Worm (Caenorhabditis elegans): ENCODE measurements around the gene cyp-33E2.

The cyp-33E2 gene

DNA sequence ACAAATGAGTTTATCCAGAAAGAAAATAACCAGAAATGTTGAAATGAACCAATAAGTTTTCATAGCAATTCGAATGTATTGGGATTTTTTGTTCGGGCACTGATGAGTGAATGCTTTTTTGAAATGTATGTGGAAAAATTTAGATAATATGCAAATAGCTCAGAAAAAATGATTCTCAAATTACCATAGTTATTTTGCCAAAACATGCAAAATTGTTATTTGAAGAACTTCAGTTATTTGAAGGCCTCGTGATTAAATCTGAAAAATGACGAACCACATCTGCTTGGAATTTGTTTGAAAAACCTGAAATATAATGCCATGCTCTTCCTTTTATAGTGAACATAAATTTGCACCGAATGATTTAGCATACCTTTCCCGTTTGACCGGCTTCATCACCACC is 46.0 kb downstream of the cyp-33E2 start, which contains the start of gene C49C8.6:
TSS of gene C49C8.6 (minus strand) at position 101 of the 400 bp plus-strand sequence.
- TF ChIP-seq nhr-12 (tag; optimal IDR thresholded peaks at IDR 0.05) (no peak), cnd-1 (tag; optimal IDR thresholded peaks at IDR 0.05) (no peak), flh-1 (GFP tag; optimal IDR thresholded peaks at IDR 0.05) (no peak), lin-13 (tag; optimal IDR thresholded peaks at IDR 0.05) (no peak), elt-3 (tag; optimal IDR thresholded peaks at IDR 0.05) (no peak), unc-62 (GFP tag; optimal IDR thresholded peaks at IDR 0.05) (no peak), zip-8 (tag; optimal IDR thresholded peaks at IDR 0.05) (no peak), nhr-237 (tag; optimal IDR thresholded peaks at IDR 0.05) (no peak), ztf-11 (tag; optimal IDR thresholded peaks at IDR 0.05) (no peak), snpc-4 (tag; optimal IDR thresholded peaks at IDR 0.05) (no peak), drap-1 (GFP tag; optimal IDR thresholded peaks at IDR 0.05) (no peak), ces-1 (GFP tag; optimal IDR thresholded peaks at IDR 0.05) (no peak), ceh-39 (tag; optimal IDR thresholded peaks at IDR 0.05) (no peak), blmp-1 (tag; optimal IDR thresholded peaks at IDR 0.05) (no peak)
